Worm (Caenorhabditis elegans) whole organism, young adult: ENCODE results near the gene Y37H2A.1.

ENCODE experiments used
- B0035.1 ChIP-seq: sonication (generic microtip); optimal IDR thresholded peaks from 2 replicates; lab custom pipeline; 2016; ENCODE audit warnings: missing genetic modification characterization, mild to moderate bottlenecking, missing compliant biosample characterization, missing genotype, missing genetic modification reagents
- D2030.7 ChIP-seq: fragments of 200-800 bp; sonication (Bioruptor generic); IDR thresholded peaks from 2 replicates; pipeline ENCODE4 v1.3.6; 2022; ENCODE audit warnings: missing genetic modification reagents, missing genetic modification characterization, missing compliant biosample characterization
- F10E7.11 ChIP-seq: sonication (generic microtip); optimal IDR thresholded peaks from 2 replicates; lab custom pipeline; 2017; ENCODE audit warnings: mild to moderate bottlenecking, missing genetic modification characterization, moderate library complexity, missing compliant biosample characterization
- F33H1.4 ChIP-seq: fragments of 200-800 bp; sonication (Bioruptor generic); IDR thresholded peaks from 2 replicates; pipeline ENCODE4 v1.3.6; 2022; ENCODE audit warnings: missing genetic modification reagents, missing genetic modification characterization, missing compliant biosample characterization
- F39B2.1 ChIP-seq: fragments of 200-800 bp; sonication (Bioruptor generic); IDR thresholded peaks from 2 replicates; pipeline ENCODE4 v1.3.6; 2022; ENCODE audit warnings: missing genetic modification reagents, missing genetic modification characterization, missing compliant biosample characterization
- F57A8.1 ChIP-seq: fragments of 200-800 bp; sonication (Bioruptor generic); optimal IDR thresholded peaks from 2 replicates; lab custom pipeline; 2018; ENCODE audit warnings: mild to moderate bottlenecking, missing genetic modification characterization, moderate library complexity, missing compliant biosample characterization
- K12H6.12 ChIP-seq: fragments of 200-800 bp; sonication (Bioruptor generic); optimal IDR thresholded peaks from 2 replicates; lab custom pipeline; 2018; ENCODE audit warnings: mild to moderate bottlenecking, missing genetic modification characterization, missing compliant biosample characterization
- Y95B8A.8 ChIP-seq: fragments of 200-800 bp; sonication (Bioruptor generic); IDR thresholded peaks from 2 replicates; pipeline ENCODE4 v1.3.6; 2022; ENCODE audit warnings: missing genetic modification reagents, missing genetic modification characterization, missing compliant biosample characterization
- ZK185.1 ChIP-seq: sonication (generic microtip); optimal IDR thresholded peaks from 2 replicates; lab custom pipeline; 2016; ENCODE audit warnings: mild to moderate bottlenecking, missing genetic modification characterization, missing compliant biosample characterization; ENCODE audit not compliant: poor library complexity, severe bottlenecking
- akir-1 ChIP-seq: fragments of 200-800 bp; sonication (Bioruptor generic); optimal IDR thresholded peaks from 2 replicates; lab custom pipeline; 2018; ENCODE audit warnings: mild to moderate bottlenecking, missing genetic modification characterization, moderate library complexity, missing compliant biosample characterization
- athp-1 ChIP-seq: sonication (generic microtip); optimal IDR thresholded peaks from 2 replicates; lab custom pipeline; 2017; ENCODE audit warnings: mild to moderate bottlenecking, missing genetic modification characterization, missing compliant biosample characterization
- bed-2 ChIP-seq: fragments of 200-800 bp; sonication (Bioruptor generic); IDR thresholded peaks from 2 replicates; pipeline ENCODE4 v1.3.6; 2022; ENCODE audit warnings: missing genetic modification reagents, missing genetic modification characterization, missing compliant biosample characterization
- ccch-3 ChIP-seq: fragments of 200-800 bp; sonication (Bioruptor generic); optimal IDR thresholded peaks from 2 replicates; lab custom pipeline; 2018; ENCODE audit warnings: mild to moderate bottlenecking, missing genetic modification characterization, missing compliant biosample characterization
- ceh-100 ChIP-seq: fragments of 200-800 bp; sonication (Bioruptor generic); IDR thresholded peaks from 2 replicates; pipeline ENCODE4 v1.3.6; 2022; ENCODE audit warnings: missing genetic modification reagents, missing genetic modification characterization, missing compliant biosample characterization
- ceh-27 ChIP-seq: fragments of 200-800 bp; sonication (Bioruptor generic); optimal IDR thresholded peaks from 2 replicates; lab custom pipeline; 2018; ENCODE audit warnings: mild to moderate bottlenecking, missing genetic modification characterization, moderate library complexity, missing compliant biosample characterization
- ceh-40 ChIP-seq: fragments of 200-800 bp; sonication (Bioruptor generic); IDR thresholded peaks from 2 replicates; pipeline ENCODE4 v1.3.6; 2022; ENCODE audit warnings: missing genetic modification characterization, missing compliant biosample characterization
- ceh-91 ChIP-seq: fragments of 200-800 bp; sonication (Bioruptor generic); IDR thresholded peaks from 2 replicates; pipeline ENCODE4 v1.3.6; 2022; ENCODE audit warnings: missing genetic modification reagents, missing genetic modification characterization, missing compliant biosample characterization
- dpl-1 ChIP-seq: fragments of 150-350 bp; optimal IDR thresholded peaks from 2 replicates; lab custom pipeline; 2014; ENCODE audit warnings: missing biosample characterization, missing genetic modification reagents, missing genetic modification characterization
- egl-44 ChIP-seq: fragments of 200-800 bp; sonication (Bioruptor generic); IDR thresholded peaks from 2 replicates; pipeline ENCODE4 v1.3.6; 2022; ENCODE audit warnings: missing genetic modification reagents, missing genetic modification characterization, missing compliant biosample characterization
- him-1 ChIP-seq: sonication (generic microtip); optimal IDR thresholded peaks from 2 replicates; lab custom pipeline; 2016; ENCODE audit warnings: missing genotype, missing genetic modification reagents, missing genetic modification characterization, missing compliant biosample characterization
- hmg-20 ChIP-seq: fragments of 200-800 bp; sonication (Bioruptor generic); IDR thresholded peaks from 2 replicates; pipeline ENCODE4 v1.3.6; 2022; ENCODE audit warnings: missing genetic modification reagents, missing genetic modification characterization, missing compliant biosample characterization
- lin-40 ChIP-seq: sonication (generic microtip); optimal IDR thresholded peaks from 2 replicates; lab custom pipeline; 2016; ENCODE audit warnings: missing genetic modification characterization, mild to moderate bottlenecking, missing compliant biosample characterization, missing genotype, missing genetic modification reagents
- lsl-1 ChIP-seq: fragments of 200-800 bp; sonication (Bioruptor generic); optimal IDR thresholded peaks from 2 replicates; lab custom pipeline; 2018; ENCODE audit warnings: mild to moderate bottlenecking, missing genetic modification characterization, moderate library complexity, missing compliant biosample characterization
- lsy-27 ChIP-seq: sonication (generic microtip); optimal IDR thresholded peaks from 2 replicates; lab custom pipeline; 2017; ENCODE audit warnings: missing genetic modification characterization, mild to moderate bottlenecking, missing compliant biosample characterization, antibody characterized with exemption, missing genotype, borderline replicate concordance; ENCODE audit not compliant: insufficient read depth
- madf-6 ChIP-seq: fragments of 200-800 bp; sonication (Bioruptor generic); IDR thresholded peaks from 2 replicates; pipeline ENCODE4 v1.3.6; 2022; ENCODE audit warnings: missing genetic modification reagents, missing genetic modification characterization, missing compliant biosample characterization
- madf-8 ChIP-seq: fragments of 200-800 bp; sonication (Bioruptor generic); conservative IDR thresholded peaks from 2 replicates; pipeline ENCODE4 v1.3.6; 2022; ENCODE audit warnings: missing genetic modification reagents, missing genetic modification characterization, missing compliant biosample characterization
- nfya-2 ChIP-seq: fragments of 200-800 bp; sonication (Bioruptor generic); IDR thresholded peaks from 2 replicates; pipeline ENCODE4 v1.3.6; 2022; ENCODE audit warnings: missing genetic modification reagents, missing genetic modification characterization, missing compliant biosample characterization
- nhr-90 ChIP-seq: sonication (generic microtip); optimal IDR thresholded peaks from 2 replicates; lab custom pipeline; 2016; ENCODE audit warnings: missing genotype, mild to moderate bottlenecking, missing genetic modification characterization, missing compliant biosample characterization
- pbrm-1 ChIP-seq: fragments of 200-800 bp; sonication (Bioruptor generic); IDR thresholded peaks from 2 replicates; pipeline ENCODE4 v1.3.6; 2022; ENCODE audit warnings: missing genetic modification reagents, missing genetic modification characterization, missing compliant biosample characterization
- snpc-4 ChIP-seq, 5 experiments: fragments of 150-350 bp in 1 of 5; sonication (generic microtip) in 4 of 5; optimal IDR thresholded peaks; 2 replicates each; lab custom pipeline; 2014 to 2018; ENCODE audit warnings: missing genetic modification characterization in 5 of 5, missing biosample characterization in 3 of 5, antibody characterized with exemption in 2 of 5, mild to moderate bottlenecking in 2 of 5, missing compliant biosample characterization in 2 of 5, missing genotype in 2 of 5, moderate library complexity in 2 of 5, missing genetic modification reagents in 1 of 5
- somi-1 ChIP-seq: fragments of 200-800 bp; sonication (Bioruptor generic); optimal IDR thresholded peaks from 2 replicates; lab custom pipeline; 2018; ENCODE audit warnings: mild to moderate bottlenecking, missing genetic modification characterization, missing compliant biosample characterization
- tbx-9 ChIP-seq: sonication (generic microtip); optimal IDR thresholded peaks from 2 replicates; lab custom pipeline; 2016; ENCODE audit warnings: borderline replicate concordance, missing genetic modification characterization, inconsistent platforms, missing compliant biosample characterization
- tlf-1 ChIP-seq: fragments of 200-800 bp; sonication (Bioruptor generic); optimal IDR thresholded peaks from 2 replicates; lab custom pipeline; 2018; ENCODE audit warnings: mild to moderate bottlenecking, missing genetic modification characterization, missing compliant biosample characterization
- unc-130 ChIP-seq: sonication (generic microtip); optimal IDR thresholded peaks from 2 replicates; lab custom pipeline; 2016; ENCODE audit warnings: missing genetic modification reagents, missing genetic modification characterization, missing compliant biosample characterization
- xnd-1 ChIP-seq: sonication (generic microtip); optimal IDR thresholded peaks from 2 replicates; lab custom pipeline; 2016; ENCODE audit warnings: missing genotype, missing genetic modification reagents, missing genetic modification characterization, missing compliant biosample characterization
- ztf-26 ChIP-seq: sonication (generic microtip); optimal IDR thresholded peaks from 2 replicates; lab custom pipeline; 2017; ENCODE audit warnings: missing genetic modification characterization, missing compliant biosample characterization

Gene Y37H2A.1

DNA sequence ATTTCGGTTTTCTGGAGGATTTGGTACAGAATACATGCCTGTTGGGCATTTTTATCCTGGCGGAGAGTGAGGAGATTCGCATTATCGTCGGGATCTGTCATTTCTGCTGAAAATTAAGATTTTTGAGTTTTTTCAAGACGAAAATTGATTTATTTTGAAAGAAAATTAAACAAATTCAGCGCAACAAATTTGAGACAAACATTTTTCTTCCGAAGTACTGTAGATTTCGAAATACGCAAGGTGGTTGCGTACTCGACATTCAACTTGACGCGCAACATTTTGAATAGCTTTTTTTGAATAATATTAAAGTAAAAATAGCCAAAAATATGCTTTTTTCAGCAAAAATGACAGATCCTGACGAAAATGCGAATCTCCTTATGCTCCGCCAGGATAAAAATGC, 26.3 kb downstream of the Y37H2A.1 start, which contains the start of gene Y37H2A.7:
TSS of gene Y37H2A.7 (minus strand) at position 101 of the 400 bp plus-strand sequence.
- no peak for TF ChIP-seq ZK185.1 (tag; lab: Kevin White, UChicago)
- no peak for TF ChIP-seq madf-8 (GFP tag; lab: Robert Waterston, UW)
- no peak for TF ChIP-seq lin-40 (tag; lab: Kevin White, UChicago)
- TF ChIP-seq nfya-2 (GFP tag; lab: Robert Waterston, UW): no peak
- TF ChIP-seq F39B2.1: no peak
- no peak for TF ChIP-seq ceh-100
- TF ChIP-seq tlf-1 (GFP tag; lab: Kevin White, UChicago): no peak
- TF ChIP-seq pbrm-1: no peak
- no peak for TF ChIP-seq somi-1 (GFP tag; lab: Kevin White, UChicago)
- TF ChIP-seq ccch-3 (GFP tag; lab: Kevin White, UChicago): no peak
- TF ChIP-seq F57A8.1 (GFP tag; lab: Kevin White, UChicago): no peak
- no peak for TF ChIP-seq akir-1 (GFP tag; lab: Kevin White, UChicago)
- TF ChIP-seq nhr-90 (tag; lab: Kevin White, UChicago): no peak
- no peak for TF ChIP-seq ceh-27 (GFP tag; lab: Kevin White, UChicago)
- no peak for TF ChIP-seq dpl-1 (GFP tag; lab: Kevin White, UChicago)
- no peak for TF ChIP-seq Y95B8A.8 (GFP tag; lab: Robert Waterston, UW)
- TF ChIP-seq B0035.1 (tag; lab: Kevin White, UChicago): no peak
- no peak for TF ChIP-seq bed-2
- no peak for TF ChIP-seq F10E7.11 (tag; lab: Kevin White, UChicago)
- no peak for TF ChIP-seq unc-130 (GFP tag; lab: Kevin White, UChicago)
- no peak for TF ChIP-seq hmg-20 (GFP tag; lab: Robert Waterston, UW)
- TF ChIP-seq ceh-91: no peak
- TF ChIP-seq D2030.7 (GFP tag; lab: Robert Waterston, UW): peak; percentile 36; the same call in 1 of the 2 replicates
- TF ChIP-seq K12H6.12 (tag; lab: Kevin White, UChicago): no peak
- no peak for TF ChIP-seq snpc-4 (GFP tag; optimal IDR thresholded peaks at IDR 0.05; lab: Kevin White, UChicago)
- TF ChIP-seq snpc-4 (tag; optimal IDR thresholded peaks at IDR 0.05; lab: Kevin White, UChicago): no peak
- peak; percentile 45; the same call in 1 of the 2 replicates for TF ChIP-seq madf-6
- 0 out of 2 replicates have a peak, but pooled peaks have one; percentile 13 for TF ChIP-seq F33H1.4
- peak; percentile 83 for TF ChIP-seq lsl-1 (GFP tag; lab: Kevin White, UChicago)
- no peak for TF ChIP-seq lsy-27 (tag; lab: Kevin White, UChicago)
- TF ChIP-seq egl-44 (GFP tag; lab: Robert Waterston, UW): no peak
- no peak for TF ChIP-seq tbx-9
- TF ChIP-seq, all 124 proteins: peak for 4

DNA sequence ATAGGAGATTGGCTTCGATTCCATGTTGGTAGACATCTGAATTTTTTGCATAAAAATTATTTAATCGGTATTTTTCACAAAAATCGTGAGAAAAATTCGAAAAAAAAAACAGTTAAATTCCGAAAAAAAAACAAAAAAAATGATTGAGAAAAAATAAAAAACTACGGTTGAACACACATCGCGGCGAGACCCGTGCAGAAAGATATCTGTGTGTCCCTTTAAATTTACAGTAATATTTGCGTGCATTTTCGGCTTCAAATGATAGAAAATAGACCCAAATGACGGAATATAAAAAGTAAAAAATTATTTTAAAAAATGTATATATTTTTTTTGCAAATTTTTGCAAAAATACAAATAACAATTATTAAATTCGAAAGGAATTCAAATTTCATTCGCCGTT, 29.6 kb downstream of the Y37H2A.1 start:
- peak; percentile 85 for TF ChIP-seq F33H1.4
- peak; percentile 58 for TF ChIP-seq madf-8 (GFP tag; lab: Robert Waterston, UW)
- peak; percentile 78 for TF ChIP-seq madf-6
- TF ChIP-seq lsl-1 (GFP tag; lab: Kevin White, UChicago): peak; percentile 90
- TF ChIP-seq ceh-40 (GFP tag; lab: Robert Waterston, UW): no peak
- TF ChIP-seq F57A8.1 (GFP tag; lab: Kevin White, UChicago): no peak
- TF ChIP-seq him-1 (tag; lab: Kevin White, UChicago): peak; percentile 26
- TF ChIP-seq xnd-1 (tag; lab: Kevin White, UChicago): peak; percentile 87
- TF ChIP-seq athp-1 (tag; lab: Kevin White, UChicago): no peak
- no peak for TF ChIP-seq ztf-26
